Worm (Caenorhabditis elegans) whole organism, young adult: ENCODE results near the gene ppgn-1.

Experiments used
- B0261.1 ChIP-seq: sonication (generic microtip); optimal IDR thresholded peaks from 2 replicates; lab custom pipeline; 2016; ENCODE audit warnings: mild to moderate bottlenecking, missing genetic modification characterization, moderate library complexity, missing compliant biosample characterization
- B0336.3 ChIP-seq: fragments of 200-800 bp; sonication (Bioruptor generic); IDR thresholded peaks from 2 replicates; pipeline ENCODE4 v1.3.6; 2022; ENCODE audit warnings: missing genetic modification characterization, missing compliant biosample characterization
- F22D6.2 ChIP-seq: sonication (generic microtip); optimal IDR thresholded peaks from 2 replicates; lab custom pipeline; 2016; ENCODE audit warnings: mild to moderate bottlenecking, missing genetic modification characterization, missing compliant biosample characterization
- Y53G8AR.9 ChIP-seq: fragments of 200-800 bp; sonication (Bioruptor generic); conservative IDR thresholded peaks from 2 replicates; pipeline ENCODE4 v1.3.6; 2022; ENCODE audit warnings: missing genetic modification reagents, missing genetic modification characterization, missing compliant biosample characterization
- egl-18 ChIP-seq: fragments of 200-800 bp; sonication (Bioruptor generic); IDR thresholded peaks from 2 replicates; pipeline ENCODE4 v1.3.6; 2022; ENCODE audit warnings: missing genetic modification reagents, missing genetic modification characterization, missing compliant biosample characterization
- gei-17 ChIP-seq: fragments of 200-800 bp; sonication (Bioruptor generic); optimal IDR thresholded peaks from 2 replicates; lab custom pipeline; 2018; ENCODE audit warnings: mild to moderate bottlenecking, missing genetic modification characterization, missing compliant biosample characterization
- lir-1 ChIP-seq: fragments of 200-800 bp; sonication (Bioruptor generic); conservative IDR thresholded peaks from 2 replicates; pipeline ENCODE4 v1.3.6; 2022; ENCODE audit warnings: missing genetic modification reagents, missing genetic modification characterization, missing compliant biosample characterization
- nhr-80 ChIP-seq: sonication (generic microtip); optimal IDR thresholded peaks from 2 replicates; lab custom pipeline; 2016; ENCODE audit warnings: missing genetic modification characterization, missing compliant biosample characterization
- pha-4 ChIP-seq: fragments of 150-350 bp; sonication (generic microtip); optimal IDR thresholded peaks from 2 replicates; lab custom pipeline; 2014; ENCODE audit warnings: missing biosample characterization, missing genetic modification reagents, missing genetic modification characterization
- snpc-4 ChIP-seq, 5 experiments: fragments of 150-350 bp in 1 of 5; sonication (generic microtip) in 4 of 5; optimal IDR thresholded peaks; 2 replicates each; lab custom pipeline; 2014 to 2018; ENCODE audit warnings: missing genetic modification characterization in 5 of 5, missing biosample characterization in 3 of 5, antibody characterized with exemption in 2 of 5, mild to moderate bottlenecking in 2 of 5, missing compliant biosample characterization in 2 of 5, missing genotype in 2 of 5, moderate library complexity in 2 of 5, missing genetic modification reagents in 1 of 5
- ztf-25 ChIP-seq: fragments of 200-800 bp; sonication (Bioruptor generic); IDR thresholded peaks from 2 replicates; pipeline ENCODE4 v1.3.6; 2022; ENCODE audit warnings: missing genetic modification reagents, missing genetic modification characterization, missing compliant biosample characterization

- TF ChIP-seq Y53G8AR.9 (GFP tag; lab: Robert Waterston, UW) (peak; percentile 98), F22D6.2 (peak; percentile 86), snpc-4 (GFP tag; optimal IDR thresholded peaks at IDR 0.05; lab: Kevin White, UChicago) (peak; percentile 64), snpc-4 (tag; optimal IDR thresholded peaks at IDR 0.05; lab: Kevin White, UChicago) (peak; percentile 84 to 88 (median 88)), B0336.3 (GFP tag; lab: Robert Waterston, UW) (peak; percentile 97), pha-4 (no peak), B0261.1 (tag; lab: Kevin White, UChicago) (peak; percentile 26), nhr-80 (tag; lab: Kevin White, UChicago) (peak; percentile 99), lir-1 (GFP tag; lab: Robert Waterston, UW) (peak; percentile 93), gei-17 (GFP tag; lab: Kevin White, UChicago) (peak; percentile 83), ztf-25 (GFP tag; lab: Robert Waterston, UW) (no peak), egl-18 (GFP tag; lab: Robert Waterston, UW) (peak; percentile 69; the same call in 1 of the 2 replicates)
Observed at ce11 chrIV:2388949-2389495, 40.3 kb upstream of the ppgn-1 start, which contains the start of gene trap-3.
